Fruit fly (Drosophila melanogaster) whole organism, embryonic: ENCODE results near the gene CG9044.

Experiments
- ATbp ChIP-seq: fragments of 200-800 bp; sonication (Bioruptor generic); optimal IDR thresholded peaks from 2 replicates; lab custom pipeline; 2017; ENCODE audit warnings: missing biosample characterization, mild to moderate bottlenecking, missing genetic modification characterization, missing genetic modification reagents
- Adf1 ChIP-seq: fragments of 200-800 bp; sonication (Bioruptor generic); IDR thresholded peaks from 2 replicates; pipeline ENCODE4 v1.3.6; 2022; ENCODE audit warnings: missing biosample characterization, missing genetic modification characterization
- Aef1 ChIP-seq: fragments of 200-800 bp; sonication (Bioruptor generic); IDR thresholded peaks from 3 replicates; pipeline ENCODE4 v1.3.6; 2022; ENCODE audit warnings: missing biosample characterization, missing genetic modification characterization
- B-H1 ChIP-seq: fragments of 200-800 bp; sonication (Bioruptor generic); IDR thresholded peaks from 3 replicates; pipeline ENCODE4 v1.3.6; 2022; ENCODE audit warnings: missing biosample characterization, missing genetic modification characterization
- CG1024 ChIP-seq: fragments of 200-800 bp; sonication (Bioruptor generic); IDR thresholded peaks from 2 replicates; pipeline ENCODE4 v1.3.6; 2022; ENCODE audit warnings: missing biosample characterization, missing genetic modification characterization
- CG10267 ChIP-seq: fragments of 200-800 bp; sonication (Bioruptor generic); optimal IDR thresholded peaks from 2 replicates; lab custom pipeline; 2018; ENCODE audit warnings: missing biosample characterization, mild to moderate bottlenecking, missing genetic modification characterization, moderate library complexity
- CG12104 ChIP-seq: fragments of 200-800 bp; sonication (Bioruptor generic); optimal IDR thresholded peaks from 3 replicates; lab custom pipeline; 2016; ENCODE audit warnings: missing biosample characterization, missing genetic modification characterization
- CG12236 ChIP-seq: fragments of 200-800 bp; sonication (Bioruptor generic); optimal IDR thresholded peaks from 2 replicates; lab custom pipeline; 2016; ENCODE audit warnings: missing biosample characterization, missing genetic modification characterization
- CG12659 ChIP-seq: fragments of 200-800 bp; sonication (Bioruptor generic); optimal IDR thresholded peaks from 3 replicates; lab custom pipeline; 2017; ENCODE audit warnings: mild to moderate bottlenecking, missing biosample characterization, missing genetic modification reagents, missing genetic modification characterization
- CG12769 ChIP-seq: fragments of 200-800 bp; sonication (Bioruptor generic); optimal IDR thresholded peaks from 2 replicates; lab custom pipeline; 2019; ENCODE audit warnings: missing biosample characterization, mild to moderate bottlenecking, missing genetic modification characterization, moderate library complexity
- CG12942 ChIP-seq: fragments of 200-800 bp; sonication (Bioruptor generic); optimal IDR thresholded peaks from 3 replicates; lab custom pipeline; 2016; ENCODE audit warnings: missing biosample characterization, missing genetic modification characterization
- CG13123 ChIP-seq: fragments of 200-800 bp; sonication (Bioruptor generic); optimal IDR thresholded peaks from 2 replicates; lab custom pipeline; 2016; ENCODE audit warnings: missing biosample characterization, missing genetic modification characterization
- CG15479 ChIP-seq: fragments of 200-800 bp; sonication (Bioruptor generic); optimal IDR thresholded peaks from 3 replicates; lab custom pipeline; 2019; ENCODE audit warnings: missing biosample characterization, mild to moderate bottlenecking, missing genetic modification characterization, moderate library complexity
- CG1792 ChIP-seq: fragments of 200-800 bp; sonication (Bioruptor generic); optimal IDR thresholded peaks from 2 replicates; lab custom pipeline; 2016; ENCODE audit warnings: missing biosample characterization, missing genetic modification characterization
- CG30020 ChIP-seq: fragments of 200-800 bp; optimal IDR thresholded peaks from 2 replicates; lab custom pipeline; 2019; ENCODE audit warnings: missing biosample characterization, mild to moderate bottlenecking, missing genetic modification characterization, moderate library complexity
- CG31224 ChIP-seq: fragments of 200-800 bp; sonication (Bioruptor generic); IDR thresholded peaks from 2 replicates; pipeline ENCODE4 v1.3.6; 2022; ENCODE audit warnings: missing biosample characterization, missing genetic modification characterization
- CG31441 ChIP-seq: fragments of 200-800 bp; sonication (Bioruptor generic); IDR thresholded peaks from 2 replicates; pipeline ENCODE4 v1.3.6; 2022; ENCODE audit warnings: missing biosample characterization, missing genetic modification characterization
- CG42726 ChIP-seq: fragments of 200-800 bp; sonication (Bioruptor generic); IDR thresholded peaks from 2 replicates; pipeline ENCODE4 v1.3.6; 2022; ENCODE audit warnings: missing biosample characterization, missing genetic modification characterization; ENCODE audit not compliant: partially characterized antibody
- CG7372 ChIP-seq: fragments of 200-800 bp; sonication (Bioruptor generic); IDR thresholded peaks from 2 replicates; pipeline ENCODE4 v1.3.6; 2022; ENCODE audit warnings: missing biosample characterization, missing genetic modification characterization
- CG8089 ChIP-seq: fragments of 200-800 bp; sonication (Bioruptor generic); optimal IDR thresholded peaks from 3 replicates; lab custom pipeline; 2016; ENCODE audit warnings: missing biosample characterization, missing genetic modification characterization
- CG8478 ChIP-seq: fragments of >200 bp; optimal IDR thresholded peaks from 2 replicates; lab custom pipeline; 2018
- CG8765 ChIP-seq: fragments of 200-800 bp; sonication (Bioruptor generic); IDR thresholded peaks from 2 replicates; pipeline ENCODE4 v1.3.6; 2022; ENCODE audit warnings: missing biosample characterization, missing genetic modification characterization
- CG9876 ChIP-seq: fragments of 200-800 bp; sonication (Bioruptor generic); optimal IDR thresholded peaks from 2 replicates; lab custom pipeline; 2016; ENCODE audit warnings: missing biosample characterization, missing genetic modification characterization
- CG9932 ChIP-seq: fragments of 200-800 bp; sonication (Bioruptor generic); IDR thresholded peaks from 2 replicates; pipeline ENCODE4 v1.3.6; 2022; ENCODE audit warnings: missing biosample characterization, missing genetic modification characterization
- Hmx ChIP-seq: fragments of 200-800 bp; sonication (Bioruptor generic); optimal IDR thresholded peaks from 2 replicates; lab custom pipeline; 2016; ENCODE audit warnings: missing biosample characterization, missing genetic modification characterization
- Hr39 ChIP-seq: fragments of >200 bp; optimal IDR thresholded peaks from 2 replicates; lab custom pipeline; 2017
- Hr51 ChIP-seq, 2 experiments: fragments of 200-800 bp; sonication (Bioruptor generic); optimal IDR thresholded peaks; 2 replicates in 1 of 2; 3 replicates in 1 of 2; lab custom pipeline; 2016 to 2018; ENCODE audit warnings: missing biosample characterization in 2 of 2, missing genetic modification characterization in 2 of 2, mild to moderate bottlenecking in 1 of 2, moderate library complexity in 1 of 2
- Hr78 ChIP-seq, 2 experiments: fragments of 200-800 bp in 1 of 2; fragments of >200 bp in 1 of 2; sonication (Bioruptor generic) in 1 of 2; optimal IDR thresholded peaks; 2 replicates each; lab custom pipeline; 2017 to 2019; ENCODE audit warnings: missing biosample characterization in 2 of 2, missing genetic modification characterization in 2 of 2, mild to moderate bottlenecking in 1 of 2, moderate library complexity in 1 of 2
- Meics ChIP-seq: fragments of 200-800 bp; sonication (Bioruptor generic); optimal IDR thresholded peaks from 2 replicates; lab custom pipeline; 2017; ENCODE audit warnings: missing biosample characterization, mild to moderate bottlenecking, missing genetic modification characterization
- Myb ChIP-seq: fragments of 200-800 bp; sonication (Bioruptor generic); optimal IDR thresholded peaks from 2 replicates; lab custom pipeline; 2016; ENCODE audit warnings: missing biosample characterization, missing genetic modification characterization
- Rx ChIP-seq: fragments of 200-800 bp; sonication (Bioruptor generic); IDR thresholded peaks from 2 replicates; pipeline ENCODE4 v1.3.6; 2022; ENCODE audit warnings: missing biosample characterization, missing genetic modification characterization
- Side ChIP-seq: fragments of 200-800 bp; sonication (Bioruptor generic); optimal IDR thresholded peaks from 2 replicates; lab custom pipeline; 2016; ENCODE audit warnings: missing biosample characterization, missing genetic modification characterization
- Sry-β ChIP-seq: fragments of 200-800 bp; sonication (Bioruptor generic); optimal IDR thresholded peaks from 2 replicates; lab custom pipeline; 2018; ENCODE audit warnings: missing biosample characterization, mild to moderate bottlenecking, missing genetic modification characterization, moderate library complexity
- Taf1 ChIP-seq: fragments of 200-800 bp; sonication (Bioruptor generic); IDR thresholded peaks from 2 replicates; pipeline ENCODE4 v1.3.6; 2022; ENCODE audit warnings: missing biosample characterization, missing genetic modification characterization
- ash1 ChIP-seq: fragments of 200-800 bp; sonication (Bioruptor generic); optimal IDR thresholded peaks from 2 replicates; lab custom pipeline; 2018; ENCODE audit warnings: missing biosample characterization, mild to moderate bottlenecking, missing genetic modification characterization
- btn ChIP-seq: fragments of 200-800 bp; sonication (Bioruptor generic); optimal IDR thresholded peaks from 2 replicates; lab custom pipeline; 2016; ENCODE audit warnings: missing biosample characterization, missing genetic modification characterization
- cad ChIP-seq: fragments of >200 bp; optimal IDR thresholded peaks from 2 replicates; lab custom pipeline; 2017; ENCODE audit warnings: missing biosample characterization, missing genetic modification characterization
- crc ChIP-seq: fragments of 200-800 bp; sonication (Bioruptor generic); optimal IDR thresholded peaks from 2 replicates; lab custom pipeline; 2016; ENCODE audit warnings: missing biosample characterization, missing genetic modification characterization
- crol ChIP-seq: fragments of 200-800 bp; sonication (Bioruptor generic); IDR thresholded peaks from 2 replicates; pipeline ENCODE4 v1.3.6; 2022; ENCODE audit warnings: missing biosample characterization, missing genetic modification characterization
- ewg ChIP-seq: fragments of 200-800 bp; sonication (Bioruptor generic); optimal IDR thresholded peaks from 3 replicates; lab custom pipeline; 2017; ENCODE audit warnings: mild to moderate bottlenecking, missing biosample characterization, missing genetic modification reagents, missing genetic modification characterization
- eyg ChIP-seq: fragments of 200-800 bp; sonication (Bioruptor generic); optimal IDR thresholded peaks from 3 replicates; lab custom pipeline; 2016; ENCODE audit warnings: missing biosample characterization, missing genetic modification characterization
- ftz-f1 ChIP-seq: fragments of 200-800 bp; sonication (Bioruptor generic); optimal IDR thresholded peaks from 2 replicates; lab custom pipeline; 2016; ENCODE audit warnings: missing biosample characterization, missing genetic modification characterization
- run ChIP-seq: fragments of 200-800 bp; sonication (Bioruptor generic); optimal IDR thresholded peaks from 3 replicates; lab custom pipeline; 2018; ENCODE audit warnings: missing biosample characterization, mild to moderate bottlenecking, missing genetic modification characterization
- sna ChIP-seq: fragments of 200-800 bp; sonication (Bioruptor generic); IDR thresholded peaks from 2 replicates; pipeline ENCODE4 v1.3.6; 2022; ENCODE audit warnings: missing biosample characterization, missing genetic modification characterization; ENCODE audit not compliant: partially characterized antibody
- stc ChIP-seq: fragments of 200-800 bp; sonication (Bioruptor generic); IDR thresholded peaks from 2 replicates; pipeline ENCODE4 v1.3.6; 2022; ENCODE audit warnings: missing biosample characterization, missing genetic modification characterization
- tin ChIP-seq: fragments of 200-800 bp; sonication (Bioruptor generic); optimal IDR thresholded peaks from 3 replicates; lab custom pipeline; 2016; ENCODE audit warnings: missing biosample characterization, missing genetic modification characterization
- tll ChIP-seq, 2 experiments: fragments of 200-800 bp in 1 of 2; fragments of >200 bp in 1 of 2; sonication (Bioruptor generic) in 1 of 2; optimal IDR thresholded peaks; 2 replicates each; lab custom pipeline; 2017 to 2019; ENCODE audit warnings: missing biosample characterization in 2 of 2, missing genetic modification characterization in 2 of 2, mild to moderate bottlenecking in 1 of 2, moderate library complexity in 1 of 2
- twi ChIP-seq: fragments of 200-800 bp; optimal IDR thresholded peaks from 2 replicates; lab custom pipeline; 2019; ENCODE audit warnings: missing biosample characterization, mild to moderate bottlenecking, missing genetic modification characterization, moderate library complexity
- zf30C ChIP-seq: fragments of 200-800 bp; sonication (Bioruptor generic); optimal IDR thresholded peaks from 3 replicates; lab custom pipeline; 2018; ENCODE audit warnings: missing biosample characterization, mild to moderate bottlenecking, missing genetic modification characterization

CG9044 gene

DNA sequence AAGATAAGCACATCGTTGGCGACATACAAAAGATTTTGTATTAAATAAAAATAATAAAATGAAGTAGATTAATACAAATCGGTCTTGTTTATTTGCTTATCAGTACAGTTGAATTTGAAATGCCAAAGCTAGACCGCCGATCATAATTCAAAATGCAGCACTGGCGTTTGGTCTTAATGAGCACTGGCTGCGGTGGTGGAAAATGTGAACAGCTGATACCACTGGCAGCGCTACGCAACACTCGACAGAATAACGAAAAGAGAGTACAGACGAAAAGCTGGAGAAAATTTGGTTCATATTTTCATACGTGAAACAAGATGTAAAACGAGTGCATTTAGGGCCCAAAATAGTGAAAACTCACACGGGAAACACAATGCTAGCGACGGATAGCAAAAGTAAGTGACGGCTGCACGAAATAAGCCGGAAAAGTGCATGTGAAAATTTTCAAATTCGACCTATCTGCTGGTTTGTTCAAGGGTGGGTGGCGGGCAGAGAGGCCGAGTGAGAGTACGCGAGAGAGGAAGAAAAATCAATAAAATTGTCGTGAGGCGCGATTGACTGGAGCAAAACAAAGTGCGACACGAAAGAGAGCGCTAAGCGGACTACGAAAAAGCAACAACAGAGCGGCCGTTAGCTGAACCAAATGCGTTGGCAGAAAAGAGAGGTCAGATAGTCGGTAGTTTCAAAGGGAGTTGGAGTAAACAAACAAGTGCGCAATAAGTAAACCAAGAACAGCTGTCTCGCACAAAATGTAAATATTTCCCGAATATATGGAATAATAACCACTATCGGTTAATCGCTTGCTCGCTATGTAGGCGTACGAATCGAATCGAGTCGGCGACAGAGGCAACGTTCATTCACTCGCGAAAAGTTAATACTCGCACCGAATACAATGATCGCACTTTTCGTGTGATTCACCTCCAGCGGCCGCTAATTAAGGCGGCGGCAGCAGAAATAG, 42.1 kb upstream of the CG9044 start, which contains the start of gene bchs (continued):
- peak; percentile 88 for TF ChIP-seq Meics (GFP tag; lab: Kevin White, UChicago)
- peak; percentile 91 for TF ChIP-seq CG13123
- peak; percentile 89 for TF ChIP-seq stc (GFP tag; lab: Robert Waterston, UW)
- 0 out of 2 replicates have a peak, but pooled peaks have one; percentile 19 for TF ChIP-seq CG7372 (GFP tag; lab: Robert Waterston, UW)
- no peak for TF ChIP-seq ftz-f1
- no peak for TF ChIP-seq CG8765
- TF ChIP-seq tin (GFP tag; lab: Kevin White, UChicago): peak; percentile 41
- peak; percentile 93 for TF ChIP-seq CG12236 (GFP tag; lab: Kevin White, UChicago)
- peak; percentile 34; the same call in 1 of the 3 replicates for TF ChIP-seq Aef1 (GFP tag; lab: Robert Waterston, UW)
- TF ChIP-seq CG8478: no peak
- peak; percentile 100 for TF ChIP-seq ATbp (GFP tag; lab: Kevin White, UChicago)
- TF ChIP-seq Hr39 (lab: Kevin White, UChicago): no peak
- peak; percentile 54 for TF ChIP-seq CG31224 (GFP tag; lab: Robert Waterston, UW)
- no peak for TF ChIP-seq CG42726
- peak; percentile 40 for TF ChIP-seq Sry-β (GFP tag; lab: Kevin White, UChicago)
- TF ChIP-seq eyg (GFP tag; lab: Kevin White, UChicago): peak; percentile 85
- peak; percentile 74 for TF ChIP-seq CG12104 (GFP tag; lab: Kevin White, UChicago)
- peak; percentile 97 for TF ChIP-seq CG10267 (tag; lab: Kevin White, UChicago)
- TF ChIP-seq B-H1: peak; percentile 68; the same call in 2 of the 3 replicates
- peak; percentile 88 for TF ChIP-seq CG8089 (GFP tag; lab: Kevin White, UChicago)
- peak; percentile 41 for TF ChIP-seq zf30C
- peak; percentile 85 for TF ChIP-seq btn (GFP tag; lab: Kevin White, UChicago)
- TF ChIP-seq crc (GFP tag; lab: Kevin White, UChicago): peak; percentile 67
- peak; percentile 85 for TF ChIP-seq CG12942 (GFP tag; lab: Kevin White, UChicago)
- TF ChIP-seq CG30020 (tag; lab: Kevin White, UChicago): no peak
- TF ChIP-seq CG1792: peak; percentile 91
- TF ChIP-seq ewg: peak; percentile 85
- no peak for TF ChIP-seq twi (tag; lab: Kevin White, UChicago)
- peak; percentile 87 for TF ChIP-seq ash1
- peak; percentile 87 for TF ChIP-seq CG15479 (GFP tag; lab: Kevin White, UChicago)
- TF ChIP-seq CG9932 (GFP tag; lab: Robert Waterston, UW): peak; percentile 75
- TF ChIP-seq CG1024 (GFP tag; lab: Robert Waterston, UW): peak; percentile 80; the same call in 1 of the 2 replicates
- peak; percentile 65 for TF ChIP-seq CG9876 (GFP tag; lab: Kevin White, UChicago)
- TF ChIP-seq Taf1 (GFP tag; lab: Robert Waterston, UW): peak; percentile 38; the same call in 1 of the 2 replicates
- no peak for TF ChIP-seq CG31441 (GFP tag; lab: Robert Waterston, UW)
- TF ChIP-seq sna (GFP tag; lab: Robert Waterston, UW): peak; percentile 68
- TF ChIP-seq Rx: peak; percentile 58
- peak in 1 of 2 experiments; percentile 77 for TF ChIP-seq tll (GFP tag; optimal IDR thresholded peaks at IDR 0.05; lab: Kevin White, UChicago)
- peak in 1 of 2 experiments; percentile 81 for TF ChIP-seq Hr78 (GFP tag; optimal IDR thresholded peaks at IDR 0.05; lab: Kevin White, UChicago)
- peak; percentile 89 for TF ChIP-seq CG12659 (GFP tag; lab: Kevin White, UChicago)
- peak; percentile 87 for TF ChIP-seq Side (GFP tag; lab: Kevin White, UChicago)
- peak in 1 of 2 experiments; percentile 72 for TF ChIP-seq Hr51 (GFP tag; optimal IDR thresholded peaks at IDR 0.05; lab: Kevin White, UChicago)
- peak; percentile 76 for TF ChIP-seq Adf1 (GFP tag; lab: Robert Waterston, UW)
- no peak for TF ChIP-seq CG12769
- TF ChIP-seq cad: no peak
- no peak for TF ChIP-seq Hmx (GFP tag; lab: Kevin White, UChicago)
- peak; percentile 87 for TF ChIP-seq crol
- TF ChIP-seq Myb (GFP tag; lab: Kevin White, UChicago): peak; percentile 36
- TF ChIP-seq run (tag; lab: Kevin White, UChicago): peak; percentile 80
